In genomic region chr2L:9954119-9954518, dm6 we compare ENCODE assay signal across 1 fruit fly cellular context.
TF ChIP-seq lines count a peak whose summit lies in the region.

CG13126 (minus strand) TSS chr2L:9954181.
CG4709 (plus strand) TSS chr2L:9954325.

TF ChIP-seq in whole organism, embryonic, 481 proteins besides CTCF, POLR2A, EP300 and RAD21 (continued from another document and continues in another):
- no peak for TF ChIP-seq hbn (GFP tag; IDR thresholded peaks at IDR 0.05; lab: Robert Waterston, UW; ENCODE audit: partially characterized antibody)
- TF ChIP-seq eve (GFP tag; optimal IDR thresholded peaks at IDR 0.05; lab: Kevin White, UChicago), result no peak
- peak; percentile 13 for TF ChIP-seq Antp (GFP tag; optimal IDR thresholded peaks at IDR 0.05; lab: Kevin White, UChicago)
- peak; percentile 52 for TF ChIP-seq Dip3 (GFP tag; optimal IDR thresholded peaks at IDR 0.05; lab: Kevin White, UChicago)
- TF ChIP-seq CG30403 (GFP tag; optimal IDR thresholded peaks at IDR 0.05; lab: Kevin White, UChicago), result peak; percentile 92
- TF ChIP-seq zf30C (GFP tag; optimal IDR thresholded peaks at IDR 0.05; lab: Kevin White, UChicago), result no peak
- TF ChIP-seq CG10979 (tag; optimal IDR thresholded peaks at IDR 0.05; lab: Kevin White, UChicago), result peak; percentile 96
- TF ChIP-seq run (tag; optimal IDR thresholded peaks at IDR 0.05; lab: Kevin White, UChicago), result peak; percentile 88
- peak; percentile 35; the same call in 1 of the 3 replicates for TF ChIP-seq jigr1 (GFP tag; IDR thresholded peaks at IDR 0.05; lab: Robert Waterston, UW)
- TF ChIP-seq CG7963 (GFP tag; IDR thresholded peaks at IDR 0.05; lab: Robert Waterston, UW; ENCODE audit: partially characterized antibody), result no peak
- TF ChIP-seq CG1603 (tag; optimal IDR thresholded peaks at IDR 0.05; lab: Kevin White, UChicago), result peak; percentile 10
- TF ChIP-seq abd-A (tag; optimal IDR thresholded peaks at IDR 0.05; lab: Kevin White, UChicago), result no peak
- TF ChIP-seq bigmax (GFP tag; optimal IDR thresholded peaks at IDR 0.05; lab: Kevin White, UChicago), result no peak
- peak; percentile 70 for TF ChIP-seq CG1529 (GFP tag; optimal IDR thresholded peaks at IDR 0.05; lab: Kevin White, UChicago)
- TF ChIP-seq B-H1 (GFP tag; IDR thresholded peaks at IDR 0.05; lab: Robert Waterston, UW), result peak; percentile 73
- TF ChIP-seq CG8290 (GFP tag; optimal IDR thresholded peaks at IDR 0.05; lab: Kevin White, UChicago), result peak; percentile 89
- peak in 1 of 2 experiments; percentile 42 for TF ChIP-seq CG8290 (tag; optimal IDR thresholded peaks at IDR 0.05; lab: Kevin White, UChicago)
- peak; percentile 73 for TF ChIP-seq CG17802 (tag; optimal IDR thresholded peaks at IDR 0.05; lab: Kevin White, UChicago)
- peak; percentile 87 for TF ChIP-seq croc (GFP tag; conservative IDR thresholded peaks at IDR 0.05; lab: Robert Waterston, UW)
- TF ChIP-seq ttk (GFP tag; IDR thresholded peaks at IDR 0.05; lab: Robert Waterston, UW), result peak; percentile 89
- peak; percentile 89 for TF ChIP-seq ase (GFP tag; IDR thresholded peaks at IDR 0.05; lab: Robert Waterston, UW)
- TF ChIP-seq CG4360 (GFP tag; IDR thresholded peaks at IDR 0.05; lab: Robert Waterston, UW), result peak; percentile 48
- peak; percentile 81 for TF ChIP-seq lilli (GFP tag; optimal IDR thresholded peaks at IDR 0.05; lab: Kevin White, UChicago)
- TF ChIP-seq CG2875 (GFP tag; optimal IDR thresholded peaks at IDR 0.05; lab: Kevin White, UChicago), result peak; percentile 77
- TF ChIP-seq maf-S (GFP tag; optimal IDR thresholded peaks at IDR 0.05; lab: Kevin White, UChicago), result no peak
- peak; percentile 90 for TF ChIP-seq CG9932 (GFP tag; IDR thresholded peaks at IDR 0.05; lab: Robert Waterston, UW)
- TF ChIP-seq onecut (GFP tag; IDR thresholded peaks at IDR 0.05; lab: Robert Waterston, UW), result peak; percentile 71
- TF ChIP-seq scrt (GFP tag; optimal IDR thresholded peaks at IDR 0.05; lab: Kevin White, UChicago), result peak; percentile 87
- TF ChIP-seq ATbp (GFP tag; optimal IDR thresholded peaks at IDR 0.05; lab: Kevin White, UChicago), result peak; percentile 82
- TF ChIP-seq CG3995 (GFP tag; optimal IDR thresholded peaks at IDR 0.05; lab: Kevin White, UChicago), result peak; percentile 80
- TF ChIP-seq CG15269 (tag; optimal IDR thresholded peaks at IDR 0.05; lab: Kevin White, UChicago), result peak; percentile 91
- peak; percentile 90 for TF ChIP-seq CG6813 (GFP tag; optimal IDR thresholded peaks at IDR 0.05; lab: Kevin White, UChicago)
- TF ChIP-seq sc (optimal IDR thresholded peaks at IDR 0.05; lab: Kevin White, UChicago), result no peak
- peak; percentile 82 for TF ChIP-seq sc (GFP tag; optimal IDR thresholded peaks at IDR 0.05; lab: Kevin White, UChicago)
- peak; percentile 94 for TF ChIP-seq CG8924 (tag; optimal IDR thresholded peaks at IDR 0.05; lab: Kevin White, UChicago)
- no peak for TF ChIP-seq ham (GFP tag; IDR thresholded peaks at IDR 0.05; lab: Robert Waterston, UW)
- TF ChIP-seq gt (GFP tag; IDR thresholded peaks at IDR 0.05; lab: Robert Waterston, UW), result no peak
- peak; percentile 48; the same call in 2 of the 4 replicates for TF ChIP-seq Gug (GFP tag; IDR thresholded peaks at IDR 0.05; lab: Robert Waterston, UW)
- TF ChIP-seq D (optimal IDR thresholded peaks at IDR 0.05; lab: Kevin White, UChicago), result no peak
- peak; percentile 87 for TF ChIP-seq D (GFP tag; optimal IDR thresholded peaks at IDR 0.05; lab: Kevin White, UChicago)
- TF ChIP-seq CG33557 (GFP tag; optimal IDR thresholded peaks at IDR 0.05; lab: Kevin White, UChicago), result peak; percentile 87
- no peak for TF ChIP-seq crc (GFP tag; optimal IDR thresholded peaks at IDR 0.05; lab: Kevin White, UChicago)
- TF ChIP-seq Dip2 (GFP tag; IDR thresholded peaks at IDR 0.05; lab: Robert Waterston, UW), result no peak
- peak in 1 of 2 experiments; percentile 83 for TF ChIP-seq Hr78 (GFP tag; optimal IDR thresholded peaks at IDR 0.05; lab: Kevin White, UChicago)
- TF ChIP-seq CG15601 (tag; optimal IDR thresholded peaks at IDR 0.05; lab: Kevin White, UChicago), result peak; percentile 90
- TF ChIP-seq insv (GFP tag; optimal IDR thresholded peaks at IDR 0.05; lab: Kevin White, UChicago), result peak in 1 of 2 experiments; percentile 45
- TF ChIP-seq CrebB (tag; optimal IDR thresholded peaks at IDR 0.05; lab: Kevin White, UChicago), result peak; percentile 47
- peak; percentile 64 for TF ChIP-seq Gsc (GFP tag; IDR thresholded peaks at IDR 0.05; lab: Robert Waterston, UW)
- TF ChIP-seq Fer2 (tag; optimal IDR thresholded peaks at IDR 0.05; lab: Kevin White, UChicago), result peak; percentile 86
- peak; percentile 82 for TF ChIP-seq corto (GFP tag; optimal IDR thresholded peaks at IDR 0.05; lab: Kevin White, UChicago)
- TF ChIP-seq CG12071 (GFP tag; optimal IDR thresholded peaks at IDR 0.05; lab: Kevin White, UChicago), result peak; percentile 29
- TF ChIP-seq CG2202 (tag; optimal IDR thresholded peaks at IDR 0.05; lab: Kevin White, UChicago), result peak; percentile 85
- peak; percentile 71 for TF ChIP-seq Nf-YA (GFP tag; IDR thresholded peaks at IDR 0.05; lab: Robert Waterston, UW)
- no peak for TF ChIP-seq Dll (GFP tag; IDR thresholded peaks at IDR 0.05; lab: Robert Waterston, UW; ENCODE audit: partially characterized antibody)
- peak; percentile 20 for TF ChIP-seq dm (GFP tag; optimal IDR thresholded peaks at IDR 0.05; lab: Kevin White, UChicago)
- TF ChIP-seq sens-2 (GFP tag; IDR thresholded peaks at IDR 0.05; lab: Robert Waterston, UW), result peak; percentile 67; the same call in 1 of the 2 replicates
- TF ChIP-seq vvl (GFP tag; IDR thresholded peaks at IDR 0.05; lab: Robert Waterston, UW), result peak; percentile 97
- peak; percentile 88 for TF ChIP-seq CG10654 (GFP tag; optimal IDR thresholded peaks at IDR 0.05; lab: Kevin White, UChicago)
- peak; percentile 41 for TF ChIP-seq jing (GFP tag; optimal IDR thresholded peaks at IDR 0.05; lab: Kevin White, UChicago)
- TF ChIP-seq CG15011 (GFP tag; optimal IDR thresholded peaks at IDR 0.05; lab: Kevin White, UChicago), result peak; percentile 77
- peak; percentile 57 for TF ChIP-seq CG4707 (GFP tag; optimal IDR thresholded peaks at IDR 0.05; lab: Kevin White, UChicago)
- TF ChIP-seq gro (GFP tag; optimal IDR thresholded peaks at IDR 0.05; lab: Kevin White, UChicago), result peak; percentile 0
- TF ChIP-seq CG7271 (tag; optimal IDR thresholded peaks at IDR 0.05; lab: Kevin White, UChicago), result peak; percentile 93
- peak; percentile 96 for TF ChIP-seq sens (GFP tag; lab: Kevin White, UChicago)
- TF ChIP-seq dmrt99B (tag; optimal IDR thresholded peaks at IDR 0.05; lab: Kevin White, UChicago), result peak; percentile 94
- peak; percentile 41 for TF ChIP-seq CG13624 (GFP tag; optimal IDR thresholded peaks at IDR 0.05; lab: Kevin White, UChicago)
- no peak for TF ChIP-seq hb (GFP tag; IDR thresholded peaks at IDR 0.05; lab: Robert Waterston, UW; ENCODE audit: partially characterized antibody)
- peak; percentile 84 for TF ChIP-seq BtbVII (GFP tag; optimal IDR thresholded peaks at IDR 0.05; lab: Kevin White, UChicago)
- TF ChIP-seq CG4617 (GFP tag; optimal IDR thresholded peaks at IDR 0.05; lab: Kevin White, UChicago; ENCODE audit: borderline replicate concordance), result peak; percentile 85
- TF ChIP-seq chm (GFP tag; IDR thresholded peaks at IDR 0.05; lab: Robert Waterston, UW), result peak; percentile 33; the same call in 1 of the 2 replicates
- TF ChIP-seq amos (GFP tag; IDR thresholded peaks at IDR 0.05; lab: Robert Waterston, UW; ENCODE audit: partially characterized antibody), result no peak
- TF ChIP-seq CG9609 (GFP tag; optimal IDR thresholded peaks at IDR 0.05; lab: Kevin White, UChicago), result no peak
- no peak for TF ChIP-seq sna (GFP tag; IDR thresholded peaks at IDR 0.05; lab: Robert Waterston, UW; ENCODE audit: partially characterized antibody)
- peak; percentile 90 for TF ChIP-seq D19A (tag; optimal IDR thresholded peaks at IDR 0.05; lab: Kevin White, UChicago)
- TF ChIP-seq Bgb (GFP tag; IDR thresholded peaks at IDR 0.05; lab: Robert Waterston, UW; ENCODE audit: partially characterized antibody), result no peak
- peak; percentile 90 for TF ChIP-seq caup (GFP tag; optimal IDR thresholded peaks at IDR 0.05; lab: Kevin White, UChicago; ENCODE audit: severe bottlenecking)
- TF ChIP-seq CG6654 (GFP tag; optimal IDR thresholded peaks at IDR 0.05; lab: Kevin White, UChicago), result peak; percentile 73
- peak; percentile 84 for TF ChIP-seq CG17385 (GFP tag; optimal IDR thresholded peaks at IDR 0.05; lab: Kevin White, UChicago)
- peak; percentile 92 for TF ChIP-seq CG7556 (GFP tag; optimal IDR thresholded peaks at IDR 0.05; lab: Kevin White, UChicago)
- peak; percentile 100 for TF ChIP-seq CG11696 (GFP tag; IDR thresholded peaks at IDR 0.05; lab: Robert Waterston, UW)
- TF ChIP-seq CG3065 (GFP tag; optimal IDR thresholded peaks at IDR 0.05; lab: Kevin White, UChicago), result peak; percentile 84
- TF ChIP-seq esg (GFP tag; conservative IDR thresholded peaks at IDR 0.05; lab: Robert Waterston, UW), result peak; percentile 88
- TF ChIP-seq CG10565 (GFP tag; optimal IDR thresholded peaks at IDR 0.05; lab: Kevin White, UChicago), result peak; percentile 51
- peak; percentile 93 for TF ChIP-seq gsb-n (tag; optimal IDR thresholded peaks at IDR 0.05; lab: Kevin White, UChicago)
- peak; percentile 87; the same call in 2 of the 3 replicates for TF ChIP-seq Dbx (GFP tag; IDR thresholded peaks at IDR 0.05; lab: Robert Waterston, UW)
- TF ChIP-seq dan (GFP tag; IDR thresholded peaks at IDR 0.05; lab: Robert Waterston, UW), result no peak
- TF ChIP-seq lab (GFP tag; optimal IDR thresholded peaks at IDR 0.05; lab: Kevin White, UChicago), result peak; percentile 95
- TF ChIP-seq bbx (GFP tag; IDR thresholded peaks at IDR 0.05; lab: Robert Waterston, UW; ENCODE audit: partially characterized antibody), result 0 out of 2 replicates have a peak, but pooled peaks have one; percentile 18
- TF ChIP-seq cas (GFP tag; IDR thresholded peaks at IDR 0.05; lab: Robert Waterston, UW), result peak; percentile 72
- TF ChIP-seq chn (GFP tag; optimal IDR thresholded peaks at IDR 0.05; lab: Kevin White, UChicago), result peak; percentile 51
- peak; percentile 92 for TF ChIP-seq nerfin-1 (tag; optimal IDR thresholded peaks at IDR 0.05; lab: Kevin White, UChicago)
- TF ChIP-seq CG15073 (GFP tag; optimal IDR thresholded peaks at IDR 0.05; lab: Kevin White, UChicago), result peak; percentile 57
- no peak for TF ChIP-seq CG11398 (GFP tag; optimal IDR thresholded peaks at IDR 0.05; lab: Kevin White, UChicago)
- TF ChIP-seq mirr (GFP tag; optimal IDR thresholded peaks at IDR 0.05; lab: Kevin White, UChicago), result peak; percentile 27
- peak; percentile 83 for TF ChIP-seq CG11247 (GFP tag; IDR thresholded peaks at IDR 0.05; lab: Robert Waterston, UW)
- no peak for TF ChIP-seq inv (GFP tag; IDR thresholded peaks at IDR 0.05; lab: Robert Waterston, UW; ENCODE audit: partially characterized antibody)
- TF ChIP-seq CG7745 (tag; optimal IDR thresholded peaks at IDR 0.05; lab: Kevin White, UChicago), result no peak
- TF ChIP-seq Tbp (GFP tag; optimal IDR thresholded peaks at IDR 0.05; lab: Kevin White, UChicago), result no peak
- TF ChIP-seq CG8765 (GFP tag; IDR thresholded peaks at IDR 0.05; lab: Robert Waterston, UW), result peak; percentile 74
- peak; percentile 23 for TF ChIP-seq MESR4 (GFP tag; optimal IDR thresholded peaks at IDR 0.05; lab: Kevin White, UChicago)
- TF ChIP-seq gce (GFP tag; IDR thresholded peaks at IDR 0.05; lab: Robert Waterston, UW), result peak; percentile 73; the same call in 2 of the 3 replicates
- TF ChIP-seq vnd (GFP tag; IDR thresholded peaks at IDR 0.05; lab: Robert Waterston, UW; ENCODE audit: partially characterized antibody), result no peak
- no peak for TF ChIP-seq CG9876 (GFP tag; optimal IDR thresholded peaks at IDR 0.05; lab: Kevin White, UChicago)
- no peak for TF ChIP-seq ato (GFP tag; IDR thresholded peaks at IDR 0.05; lab: Robert Waterston, UW; ENCODE audit: partially characterized antibody)
- TF ChIP-seq CkIIα-i1 (GFP tag; IDR thresholded peaks at IDR 0.05; lab: Robert Waterston, UW), result no peak
- no peak for TF ChIP-seq aop (GFP tag; IDR thresholded peaks at IDR 0.05; lab: Robert Waterston, UW)
- peak; percentile 61 for TF ChIP-seq Sry-β (GFP tag; optimal IDR thresholded peaks at IDR 0.05; lab: Kevin White, UChicago)
- peak; percentile 10; the same call in 1 of the 2 replicates for TF ChIP-seq dati (GFP tag; IDR thresholded peaks at IDR 0.05; lab: Robert Waterston, UW)
- peak; percentile 90 for TF ChIP-seq Asciz (GFP tag; optimal IDR thresholded peaks at IDR 0.05; lab: Kevin White, UChicago)
- TF ChIP-seq CG18599 (GFP tag; optimal IDR thresholded peaks at IDR 0.05; lab: Kevin White, UChicago), result peak; percentile 96
- TF ChIP-seq CG8089 (GFP tag; optimal IDR thresholded peaks at IDR 0.05; lab: Kevin White, UChicago), result no peak
- TF ChIP-seq HLH3B (GFP tag; IDR thresholded peaks at IDR 0.05; lab: Robert Waterston, UW), result peak; percentile 89
- peak; percentile 91 for TF ChIP-seq fd96Cb (tag; optimal IDR thresholded peaks at IDR 0.05; lab: Kevin White, UChicago)
- TF ChIP-seq fu2 (GFP tag; optimal IDR thresholded peaks at IDR 0.05; lab: Kevin White, UChicago), result peak; percentile 5
- TF ChIP-seq CG2889 (GFP tag; IDR thresholded peaks at IDR 0.05; lab: Robert Waterston, UW), result peak; percentile 74; the same call in 2 of the 3 replicates
- peak; percentile 37 for TF ChIP-seq CHES-1-like (GFP tag; optimal IDR thresholded peaks at IDR 0.05; lab: Kevin White, UChicago)
- TF ChIP-seq CG6254 (GFP tag; optimal IDR thresholded peaks at IDR 0.05; lab: Kevin White, UChicago), result peak; percentile 92
- peak; percentile 85 for TF ChIP-seq nau (GFP tag; optimal IDR thresholded peaks at IDR 0.05; lab: Kevin White, UChicago)
- peak; percentile 59 for TF ChIP-seq pzg (GFP tag; optimal IDR thresholded peaks at IDR 0.05; lab: Kevin White, UChicago)
- peak; percentile 1 for TF ChIP-seq emc (GFP tag; optimal IDR thresholded peaks at IDR 0.05; lab: Kevin White, UChicago)
- peak; percentile 84 for TF ChIP-seq CG14667 (GFP tag; IDR thresholded peaks at IDR 0.05; lab: Robert Waterston, UW)
- peak in 1 of 3 experiments; percentile 90 for TF ChIP-seq lola (GFP tag; optimal IDR thresholded peaks at IDR 0.05; lab: Kevin White, UChicago)
- TF ChIP-seq CG6683 (GFP tag; optimal IDR thresholded peaks at IDR 0.05; lab: Kevin White, UChicago), result peak; percentile 84
- peak; percentile 97 for TF ChIP-seq CG17829 (tag; optimal IDR thresholded peaks at IDR 0.05; lab: Kevin White, UChicago)
- peak; percentile 89 for TF ChIP-seq lmd (GFP tag; IDR thresholded peaks at IDR 0.05; lab: Robert Waterston, UW)
- peak; percentile 45; the same call in 1 of the 3 replicates for TF ChIP-seq CG6175 (GFP tag; IDR thresholded peaks at IDR 0.05; lab: Robert Waterston, UW)
- peak; percentile 91 for TF ChIP-seq CG11504 (tag; optimal IDR thresholded peaks at IDR 0.05; lab: Kevin White, UChicago)
- peak in 1 of 3 experiments; percentile 83 for TF ChIP-seq Stat92E (GFP tag; optimal IDR thresholded peaks at IDR 0.05; lab: Kevin White, UChicago)
- TF ChIP-seq CG31388 (GFP tag; optimal IDR thresholded peaks at IDR 0.05; lab: Kevin White, UChicago), result peak; percentile 84
